Worm (Caenorhabditis elegans) whole organism, L2 larva: ENCODE data around the gene F11D11.22.

ENCODE experiments used
- F13H6.1 ChIP-seq: sonication (generic microtip); optimal IDR thresholded peaks from 2 replicates; lab custom pipeline; 2016; ENCODE audit warnings: missing genetic modification characterization, missing compliant biosample characterization
- Y55F3AM.14 ChIP-seq: fragments of 200-800 bp; sonication (Bioruptor generic); optimal IDR thresholded peaks from 2 replicates; lab custom pipeline; 2018; ENCODE audit warnings: mild to moderate bottlenecking, missing genetic modification characterization, missing compliant biosample characterization
- ZK546.5 ChIP-seq: sonication (generic microtip); optimal IDR thresholded peaks from 2 replicates; lab custom pipeline; 2017; ENCODE audit warnings: missing biosample characterization, missing genetic modification characterization
- alr-1 ChIP-seq: fragments of 150-350 bp; optimal IDR thresholded peaks from 2 replicates; lab custom pipeline; 2014; ENCODE audit warnings: missing biosample characterization, missing genetic modification characterization
- crh-2 ChIP-seq: sonication (generic microtip); optimal IDR thresholded peaks from 2 replicates; lab custom pipeline; 2017; ENCODE audit warnings: missing biosample characterization, missing genetic modification characterization
- egl-27 ChIP-seq: sonication (generic microtip); optimal IDR thresholded peaks from 3 replicates; lab custom pipeline; 2017; ENCODE audit warnings: missing biosample characterization, missing genetic modification reagents, missing genetic modification characterization
- fos-1 ChIP-seq: fragments of 150-350 bp; optimal IDR thresholded peaks from 2 replicates; lab custom pipeline; 2014; ENCODE audit warnings: missing biosample characterization, missing genetic modification characterization
- gmeb-1 ChIP-seq: fragments of 150-350 bp; optimal IDR thresholded peaks from 2 replicates; lab custom pipeline; 2014; ENCODE audit warnings: missing biosample characterization, missing genetic modification characterization
- lin-11 ChIP-seq: fragments of 150-350 bp; sonication (generic microtip); optimal IDR thresholded peaks from 2 replicates; lab custom pipeline; 2014; ENCODE audit warnings: missing biosample characterization, missing genetic modification characterization, inconsistent platforms, mixed read lengths
- mab-5 ChIP-seq: fragments of 150-350 bp; optimal IDR thresholded peaks from 2 replicates; lab custom pipeline; 2014; ENCODE audit warnings: missing biosample characterization, missing genetic modification characterization
- mbf-1 ChIP-seq: sonication (generic microtip); optimal IDR thresholded peaks from 2 replicates; lab custom pipeline; 2017; ENCODE audit warnings: missing biosample characterization, missing genetic modification characterization
- mdl-1 ChIP-seq, 2 experiments: fragments of 150-350 bp in 1 of 2; sonication (generic microtip) in 1 of 2; optimal IDR thresholded peaks; 2 replicates each; lab custom pipeline; 2017; ENCODE audit warnings: missing biosample characterization in 2 of 2, missing genetic modification characterization in 2 of 2
- nhr-10 ChIP-seq: sonication (generic microtip); optimal IDR thresholded peaks from 2 replicates; lab custom pipeline; 2017; ENCODE audit warnings: missing biosample characterization, missing genetic modification characterization
- nhr-11 ChIP-seq: fragments of 150-350 bp; optimal IDR thresholded peaks from 2 replicates; lab custom pipeline; 2014; ENCODE audit warnings: missing biosample characterization, missing genetic modification characterization
- nhr-12 ChIP-seq: fragments of 150-350 bp; optimal IDR thresholded peaks from 2 replicates; lab custom pipeline; 2014; ENCODE audit warnings: missing biosample characterization, missing genetic modification characterization
- nhr-23 ChIP-seq: fragments of 150-350 bp; optimal IDR thresholded peaks from 2 replicates; lab custom pipeline; 2014; ENCODE audit warnings: missing biosample characterization, missing genetic modification reagents, missing genetic modification characterization
- nhr-237 ChIP-seq: fragments of 150-350 bp; optimal IDR thresholded peaks from 2 replicates; lab custom pipeline; 2014; ENCODE audit warnings: missing biosample characterization, missing genetic modification characterization
- nhr-25 ChIP-seq: fragments of 150-350 bp; sonication (generic microtip); optimal IDR thresholded peaks from 3 replicates; lab custom pipeline; 2014; ENCODE audit warnings: missing biosample characterization, missing genetic modification characterization
- nhr-6 ChIP-seq: fragments of 150-350 bp; optimal IDR thresholded peaks from 2 replicates; lab custom pipeline; 2014; ENCODE audit warnings: missing biosample characterization, missing genetic modification characterization
- nhr-77 ChIP-seq: fragments of 150-350 bp; optimal IDR thresholded peaks from 2 replicates; lab custom pipeline; 2014; ENCODE audit warnings: missing biosample characterization, missing genetic modification characterization
- peb-1 ChIP-seq: fragments of 150-350 bp; optimal IDR thresholded peaks from 2 replicates; lab custom pipeline; 2014; ENCODE audit warnings: missing biosample characterization, missing genetic modification characterization
- sem-4 ChIP-seq: fragments of 150-350 bp; optimal IDR thresholded peaks from 2 replicates; lab custom pipeline; 2014; ENCODE audit warnings: missing biosample characterization, missing genetic modification reagents, missing genetic modification characterization
- skn-1 ChIP-seq: sonication (generic microtip); optimal IDR thresholded peaks from 2 replicates; lab custom pipeline; 2017; ENCODE audit warnings: missing biosample characterization, missing genetic modification characterization
- sma-3 ChIP-seq: sonication (generic microtip); optimal IDR thresholded peaks from 2 replicates; lab custom pipeline; 2016; ENCODE audit warnings: missing genetic modification reagents, missing genetic modification characterization, missing compliant biosample characterization
- sma-9 ChIP-seq, 2 experiments: fragments of 150-350 bp in 1 of 2; sonication (generic microtip) in 1 of 2; optimal IDR thresholded peaks; 2 replicates each; lab custom pipeline; 2014 to 2016; ENCODE audit warnings: missing genetic modification characterization in 2 of 2, mild to moderate bottlenecking in 1 of 2, missing biosample characterization in 1 of 2, missing compliant biosample characterization in 1 of 2, missing genetic modification reagents in 1 of 2, moderate library complexity in 1 of 2
- snpc-4 ChIP-seq: fragments of 150-350 bp; optimal IDR thresholded peaks from 2 replicates; lab custom pipeline; 2014; ENCODE audit warnings: missing biosample characterization, missing genetic modification characterization
- unc-55 ChIP-seq: fragments of 150-350 bp; sonication (generic microtip); optimal IDR thresholded peaks from 3 replicates; lab custom pipeline; 2014; ENCODE audit warnings: missing biosample characterization, missing genetic modification reagents, missing genetic modification characterization
- zag-1 ChIP-seq: fragments of 150-350 bp; optimal IDR thresholded peaks from 2 replicates; lab custom pipeline; 2014; ENCODE audit warnings: missing biosample characterization, missing genetic modification characterization
- ztf-4 ChIP-seq: fragments of 150-350 bp; optimal IDR thresholded peaks from 2 replicates; lab custom pipeline; 2014; ENCODE audit warnings: missing biosample characterization, missing genetic modification characterization

The F11D11.22 gene

ce11 chrV:18780605-18781004, 18.5 kb downstream of the F11D11.22 start:
- TF ChIP-seq alr-1 (tag; lab: Kevin White, UChicago) (no peak), ZK546.5 (tag; lab: Kevin White, UChicago) (no peak), Y55F3AM.14 (GFP tag; lab: Kevin White, UChicago) (no peak)

DNA sequence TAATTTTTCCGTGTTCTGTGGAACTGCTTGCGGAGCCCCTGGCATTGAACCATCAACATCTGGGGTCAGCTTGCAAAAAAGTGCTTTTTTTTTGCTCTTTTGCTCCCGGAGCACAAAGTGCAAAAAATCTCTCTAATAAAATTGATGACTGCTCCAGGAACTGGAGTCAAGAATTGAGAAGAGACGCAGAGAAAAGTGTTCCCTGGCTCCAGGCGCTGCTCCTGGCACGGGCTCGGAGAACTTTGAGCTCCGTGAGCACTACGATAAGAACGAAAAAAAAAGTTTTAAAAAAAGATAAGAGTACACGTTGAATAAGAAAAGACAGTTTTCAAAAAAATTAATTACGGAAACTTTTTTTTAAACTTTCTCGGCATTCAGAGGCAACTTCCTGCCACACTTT, 20.6 kb downstream of the F11D11.22 start:
- TF ChIP-seq Y55F3AM.14 (GFP tag; lab: Kevin White, UChicago) (no peak), sma-9 (GFP tag; optimal IDR thresholded peaks at IDR 0.05; lab: Kevin White, UChicago) (peak; percentile 60), sma-9 (tag; optimal IDR thresholded peaks at IDR 0.05; lab: Kevin White, UChicago) (no peak), fos-1 (peak; percentile 58), crh-2 (tag; lab: Kevin White, UChicago) (peak; percentile 11)

ce11 chrV:18783474-18783873, 21.3 kb downstream of the F11D11.22 start, which contains the start of gene Y17D7B.10:
Y17D7B.10 (plus strand) TSS chrV:18783716.
- TF ChIP-seq ZK546.5 (tag; lab: Kevin White, UChicago) (no peak), lin-11 (tag; lab: Kevin White, UChicago) (peak; percentile 32), nhr-237 (tag; lab: Kevin White, UChicago) (no peak), sem-4 (tag; lab: Kevin White, UChicago) (no peak)

DNA sequence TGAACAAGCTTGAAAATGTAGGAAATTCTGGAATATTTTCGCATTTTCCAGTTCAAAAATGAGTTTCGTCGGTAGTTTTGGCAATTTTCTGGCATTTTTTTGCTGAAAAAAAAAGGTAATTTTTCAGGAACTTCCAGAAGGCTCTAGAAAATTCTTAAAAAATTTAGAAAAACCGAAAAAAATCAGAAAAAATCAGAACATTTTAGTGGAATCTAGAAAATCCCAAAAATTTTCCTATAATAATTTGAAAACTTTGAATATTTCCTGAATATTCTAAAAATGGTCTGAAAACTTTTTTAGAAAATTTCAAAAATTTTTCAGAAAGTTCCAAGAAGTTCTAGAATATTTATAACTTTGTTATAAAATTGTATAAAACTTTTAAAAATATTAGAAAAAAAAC, 24.6 kb downstream of the F11D11.22 start, which contains the start of gene Y17D7B.3:
Y17D7B.3 (minus strand) TSS at position 101 of the 400 bp plus-strand sequence.
- no peak for TF ChIP-seq nhr-23 (tag; lab: Kevin White, UChicago)
- TF ChIP-seq mbf-1 = no peak
- TF ChIP-seq snpc-4 (tag; lab: Kevin White, UChicago) = no peak
- TF ChIP-seq mdl-1 (tag; optimal IDR thresholded peaks at IDR 0.05; lab: Kevin White, UChicago) = no peak
- TF ChIP-seq skn-1 (tag; lab: Kevin White, UChicago) = no peak
- TF ChIP-seq unc-55 (GFP tag; lab: Kevin White, UChicago) = no peak
- TF ChIP-seq egl-27 (tag; lab: Kevin White, UChicago) = no peak
- TF ChIP-seq peb-1 (tag; lab: Kevin White, UChicago) = no peak
- no peak for TF ChIP-seq ztf-4 (tag; lab: Kevin White, UChicago)
- no peak for TF ChIP-seq nhr-12 (tag; lab: Kevin White, UChicago)
- no peak for TF ChIP-seq alr-1 (tag; lab: Kevin White, UChicago)
- no peak for TF ChIP-seq nhr-6
- no peak for TF ChIP-seq nhr-11 (tag; lab: Kevin White, UChicago)
- no peak for TF ChIP-seq fos-1
- no peak for TF ChIP-seq ZK546.5 (tag; lab: Kevin White, UChicago)
- no peak for TF ChIP-seq nhr-25 (tag; lab: Kevin White, UChicago)
- no peak for TF ChIP-seq nhr-77
- no peak for TF ChIP-seq zag-1

DNA sequence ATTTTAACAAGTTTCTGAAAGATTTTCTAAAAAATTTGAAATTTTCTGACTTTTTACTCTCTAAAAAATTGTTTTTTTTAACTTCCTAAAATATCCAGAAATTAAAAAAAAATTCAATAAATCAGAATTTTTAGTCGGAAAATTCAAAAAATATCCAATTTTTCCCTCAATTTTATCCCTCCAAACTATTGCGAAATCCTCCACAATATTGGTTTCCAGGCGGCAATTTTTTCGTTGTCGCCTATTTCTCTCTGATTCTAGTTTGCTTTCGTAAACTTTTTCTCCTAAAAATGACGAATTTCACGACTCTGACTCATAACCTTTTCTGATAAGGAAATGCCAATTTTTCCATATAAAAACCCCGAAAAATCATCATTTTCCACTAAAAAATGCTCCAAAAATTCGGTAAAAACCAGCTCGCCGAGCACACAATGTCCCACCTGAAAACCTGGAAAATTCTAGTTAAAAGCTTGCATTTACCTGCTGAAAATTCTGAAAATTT, 25.3 kb downstream of the F11D11.22 start, which contains the start of gene Y17D7B.2:
Y17D7B.2 (plus strand) TSS at position 323 of the 502 bp plus-strand sequence.
- TF ChIP-seq peb-1 (tag; lab: Kevin White, UChicago) = no peak
- TF ChIP-seq ZK546.5 (tag; lab: Kevin White, UChicago) = no peak
- TF ChIP-seq sma-3 (GFP tag; lab: Kevin White, UChicago) = no peak
- TF ChIP-seq mab-5 (tag; lab: Kevin White, UChicago) = no peak
- no peak for TF ChIP-seq nhr-6
- TF ChIP-seq fos-1 = peak; percentile 73

- TF ChIP-seq zag-1 = no peak
- TF ChIP-seq fos-1 = peak; percentile 34
- TF ChIP-seq nhr-10 (tag; lab: Kevin White, UChicago) = no peak
Measured at ce11 chrV:18790658-18791057, 28.5 kb downstream of the F11D11.22 start, which contains the start of gene nhr-231. nhr-231 (plus strand) TSS chrV:18790958.

DNA sequence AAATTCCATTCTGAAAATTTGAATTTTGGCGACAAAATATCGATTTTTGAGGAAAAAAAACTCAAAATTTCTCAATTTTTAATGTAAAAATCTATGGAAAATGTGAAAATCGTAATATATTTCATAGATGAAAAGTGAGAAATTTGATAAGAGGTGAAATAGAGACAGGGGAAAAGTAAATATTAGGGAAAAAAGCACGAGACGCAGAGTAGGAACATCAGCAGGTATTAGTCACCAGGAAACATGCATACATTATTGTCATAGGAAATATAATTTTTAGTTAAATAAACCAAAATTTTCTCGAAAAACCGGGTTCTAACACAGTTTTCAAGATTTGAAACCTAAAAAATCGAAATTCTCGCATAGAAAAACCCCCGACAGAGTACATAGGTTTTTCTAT, 38.7 kb downstream of the F11D11.22 start, which contains the start of gene nhr-170:
nhr-170 (minus strand) TSS at position 16 of the 400 bp plus-strand sequence.
- TF ChIP-seq F13H6.1 (tag; lab: Kevin White, UChicago) = no peak
- peak; percentile 81 for TF ChIP-seq fos-1
- TF ChIP-seq gmeb-1 (tag; lab: Kevin White, UChicago) = no peak
